Worm (Caenorhabditis elegans): ENCODE data around the gene R03H10.6.

DNA sequence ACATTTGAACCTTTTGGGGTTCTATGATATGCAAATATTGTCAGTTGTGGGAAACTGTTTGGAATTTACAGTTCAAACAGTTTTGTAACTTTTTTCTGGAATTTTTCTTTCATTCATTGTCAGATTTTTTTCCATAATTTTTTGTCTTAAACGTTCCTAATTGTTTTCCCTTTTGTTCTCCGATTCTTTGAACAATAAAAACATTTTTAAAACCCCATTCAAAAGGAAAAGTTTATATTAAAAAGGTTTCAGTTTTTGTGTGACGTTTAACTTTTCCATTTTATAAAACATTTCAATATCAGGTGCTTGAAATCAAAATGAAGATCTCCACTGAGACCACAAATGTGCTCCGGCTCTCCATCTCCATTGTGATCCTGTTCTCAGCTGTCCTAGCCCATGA is 45.8 kb upstream of the R03H10.6 start, which contains the start of gene F31D5.1:
- no peak for TF ChIP-seq cog-1 (tag; optimal IDR thresholded peaks at IDR 0.05)
- TF ChIP-seq klf-2 (GFP tag; conservative IDR thresholded peaks at IDR 0.05): no peak
- no peak for TF ChIP-seq tab-1 (GFP tag; IDR thresholded peaks at IDR 0.05)
- no peak for TF ChIP-seq med-1 (GFP tag; optimal IDR thresholded peaks at IDR 0.05; ENCODE audit: insufficient read depth)
- no peak for TF ChIP-seq ztf-23 (GFP tag; IDR thresholded peaks at IDR 0.05)

All from whole organism, midembryonic.